Fruit fly (Drosophila melanogaster) S2 (cell line): ENCODE data around the gene CG42238.

Source experiments
- CG8478 ChIP-seq: fragments of >200 bp; optimal IDR thresholded peaks from 2 replicates; lab custom pipeline; 2018
- CTCF ChIP-seq, 2 experiments: fragments of >200 bp; optimal IDR thresholded peaks; 2 replicates each; lab custom pipeline; 2018

DNA sequence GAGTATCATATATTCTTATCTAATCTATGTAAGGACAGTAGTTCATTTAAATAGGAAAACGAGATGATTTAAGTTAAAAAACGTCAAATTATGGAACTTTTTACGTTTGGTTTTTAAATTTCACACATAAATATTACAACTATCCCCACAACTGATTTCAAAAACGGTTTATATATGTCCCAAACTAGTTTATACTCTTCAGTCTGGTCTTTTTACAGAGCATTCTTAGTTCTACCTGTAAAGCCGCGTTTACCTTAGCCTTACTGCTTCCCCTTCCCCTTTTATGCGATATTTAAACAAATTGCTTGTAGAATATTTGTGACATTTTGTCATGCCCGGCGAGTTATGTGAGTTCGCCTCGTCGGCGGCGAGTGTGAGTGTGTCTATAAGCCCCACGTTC lies 35.8 kb downstream of the CG42238 start:
- no peak for TF ChIP-seq CTCF (optimal IDR thresholded peaks at IDR 0.05; lab: Kevin White, UChicago)
- TF ChIP-seq CG8478 (lab: Kevin White, UChicago): no peak
